Fruit fly (Drosophila melanogaster) whole organism, embryonic: ENCODE results near the gene Rab19.

Experiments
- B-H2 ChIP-seq: fragments of 200-800 bp; sonication (Bioruptor generic); optimal IDR thresholded peaks from 2 replicates; lab custom pipeline; 2018; ENCODE audit warnings: missing biosample characterization, mild to moderate bottlenecking, missing genetic modification characterization
- Blimp-1 ChIP-seq: fragments of 200-800 bp; sonication (Bioruptor generic); optimal IDR thresholded peaks from 3 replicates; lab custom pipeline; 2018; ENCODE audit warnings: missing biosample characterization, missing genetic modification characterization, mild to moderate bottlenecking, moderate library complexity, missing genetic modification reagents
- CG11247 ChIP-seq: fragments of 200-800 bp; sonication (Bioruptor generic); IDR thresholded peaks from 2 replicates; pipeline ENCODE4 v1.3.6; 2022; ENCODE audit warnings: missing biosample characterization, missing genetic modification characterization
- CG12942 ChIP-seq: fragments of 200-800 bp; sonication (Bioruptor generic); optimal IDR thresholded peaks from 3 replicates; lab custom pipeline; 2016; ENCODE audit warnings: missing biosample characterization, missing genetic modification characterization
- CG13287 ChIP-seq: fragments of 200-800 bp; sonication (Bioruptor generic); IDR thresholded peaks from 2 replicates; pipeline ENCODE4 v1.3.6; 2022; ENCODE audit warnings: missing biosample characterization, missing genetic modification characterization; ENCODE audit not compliant: partially characterized antibody
- CG13775 ChIP-seq: fragments of 200-800 bp; sonication (Bioruptor generic); optimal IDR thresholded peaks from 3 replicates; lab custom pipeline; 2017; ENCODE audit warnings: missing biosample characterization, mild to moderate bottlenecking, missing genetic modification characterization
- CG14860 ChIP-seq: fragments of 200-800 bp; sonication (Bioruptor generic); IDR thresholded peaks from 3 replicates; pipeline ENCODE4 v1.3.6; 2022; ENCODE audit warnings: missing biosample characterization, missing genetic modification characterization; ENCODE audit not compliant: partially characterized antibody
- CG16815 ChIP-seq: fragments of 200-800 bp; sonication (Bioruptor generic); optimal IDR thresholded peaks from 3 replicates; lab custom pipeline; 2017; ENCODE audit warnings: missing biosample characterization, mild to moderate bottlenecking, missing genetic modification characterization
- CG17328 ChIP-seq: fragments of 200-800 bp; sonication (Bioruptor generic); IDR thresholded peaks from 2 replicates; pipeline ENCODE4 v1.3.6; 2022; ENCODE audit warnings: missing biosample characterization, missing genetic modification characterization
- CG17361 ChIP-seq: fragments of 200-800 bp; sonication (Bioruptor generic); IDR thresholded peaks from 3 replicates; pipeline ENCODE4 v1.3.6; 2022; ENCODE audit warnings: missing biosample characterization, missing genetic modification characterization
- CG1792 ChIP-seq: fragments of 200-800 bp; sonication (Bioruptor generic); optimal IDR thresholded peaks from 2 replicates; lab custom pipeline; 2016; ENCODE audit warnings: missing biosample characterization, missing genetic modification characterization
- CG31388 ChIP-seq: fragments of 200-800 bp; sonication (Bioruptor generic); optimal IDR thresholded peaks from 2 replicates; lab custom pipeline; 2016; ENCODE audit warnings: missing biosample characterization, missing genetic modification characterization
- CG31441 ChIP-seq: fragments of 200-800 bp; sonication (Bioruptor generic); IDR thresholded peaks from 2 replicates; pipeline ENCODE4 v1.3.6; 2022; ENCODE audit warnings: missing biosample characterization, missing genetic modification characterization
- CG32532 ChIP-seq: fragments of 200-800 bp; sonication (Bioruptor generic); IDR thresholded peaks from 2 replicates; pipeline ENCODE4 v1.3.6; 2022; ENCODE audit warnings: missing biosample characterization, missing genetic modification characterization
- CG34376 ChIP-seq: fragments of 200-800 bp; sonication (Bioruptor generic); optimal IDR thresholded peaks from 2 replicates; lab custom pipeline; 2018; ENCODE audit warnings: missing biosample characterization, mild to moderate bottlenecking, missing genetic modification characterization
- CG34422 ChIP-seq: fragments of 200-800 bp; sonication (Bioruptor generic); IDR thresholded peaks from 3 replicates; pipeline ENCODE4 v1.3.6; 2022; ENCODE audit warnings: missing biosample characterization, missing genetic modification characterization
- CG3726 ChIP-seq: fragments of 200-800 bp; sonication (Bioruptor generic); IDR thresholded peaks from 3 replicates; pipeline ENCODE4, ENCODE4 v1.3.6; 2022; ENCODE audit warnings: missing biosample characterization, missing genetic modification characterization
- CG7357 ChIP-seq: fragments of 200-800 bp; sonication (Bioruptor generic); IDR thresholded peaks from 3 replicates; pipeline ENCODE4 v1.3.6; 2022; ENCODE audit warnings: missing biosample characterization, missing genetic modification characterization
- CG7839 ChIP-seq: fragments of 200-800 bp; sonication (Bioruptor generic); optimal IDR thresholded peaks from 3 replicates; lab custom pipeline; 2018; ENCODE audit warnings: missing biosample characterization, mild to moderate bottlenecking, missing genetic modification characterization, moderate library complexity
- CG8478 ChIP-seq: fragments of >200 bp; optimal IDR thresholded peaks from 2 replicates; lab custom pipeline; 2018
- CG9727 ChIP-seq: fragments of 200-800 bp; sonication (Bioruptor generic); optimal IDR thresholded peaks from 3 replicates; lab custom pipeline; 2017; ENCODE audit warnings: missing biosample characterization, mild to moderate bottlenecking, missing genetic modification characterization
- CrebB ChIP-seq: fragments of 200-800 bp; sonication (Bioruptor generic); optimal IDR thresholded peaks from 3 replicates; lab custom pipeline; 2018; ENCODE audit warnings: missing biosample characterization, mild to moderate bottlenecking, missing genetic modification characterization
- D19B ChIP-seq: fragments of 200-800 bp; sonication (Bioruptor generic); optimal IDR thresholded peaks from 2 replicates; lab custom pipeline; 2017; ENCODE audit warnings: missing biosample characterization, mild to moderate bottlenecking, missing genetic modification characterization
- Dad ChIP-seq: fragments of 200-800 bp; sonication (Bioruptor generic); optimal IDR thresholded peaks from 3 replicates; lab custom pipeline; 2016; ENCODE audit warnings: missing biosample characterization, missing genetic modification characterization
- Gug ChIP-seq: fragments of 200-800 bp; sonication (Bioruptor generic); IDR thresholded peaks from 4 replicates; pipeline ENCODE4 v1.3.6; 2022; ENCODE audit warnings: missing biosample characterization, missing genetic modification characterization
- H15 ChIP-seq: fragments of 200-800 bp; sonication (Bioruptor generic); IDR thresholded peaks from 3 replicates; pipeline ENCODE4 v1.3.6; 2022; ENCODE audit warnings: missing biosample characterization, missing genetic modification characterization
- HmgD ChIP-seq: fragments of 200-800 bp; sonication (Bioruptor generic); optimal IDR thresholded peaks from 3 replicates; lab custom pipeline; 2016; ENCODE audit warnings: missing biosample characterization, missing genetic modification characterization
- Hmx ChIP-seq: fragments of 200-800 bp; sonication (Bioruptor generic); optimal IDR thresholded peaks from 2 replicates; lab custom pipeline; 2016; ENCODE audit warnings: missing biosample characterization, missing genetic modification characterization
- NK7.1 ChIP-seq: fragments of 200-800 bp; sonication (Bioruptor generic); optimal IDR thresholded peaks from 3 replicates; lab custom pipeline; 2016; ENCODE audit warnings: missing biosample characterization, missing genetic modification characterization
- Poxn ChIP-seq: fragments of 200-800 bp; sonication (Bioruptor generic); IDR thresholded peaks from 2 replicates; pipeline ENCODE4 v1.3.6; 2022; ENCODE audit warnings: missing biosample characterization, missing genetic modification characterization
- Six4 ChIP-seq: fragments of 200-800 bp; sonication (Bioruptor generic); optimal IDR thresholded peaks from 2 replicates; lab custom pipeline; 2016; ENCODE audit warnings: missing biosample characterization, missing genetic modification characterization
- Sry-δ ChIP-seq: fragments of 200-800 bp; sonication (Bioruptor generic); optimal IDR thresholded peaks from 2 replicates; lab custom pipeline; 2016; ENCODE audit warnings: missing biosample characterization, missing genetic modification characterization
- Ssrp ChIP-seq: fragments of 200-800 bp; sonication (Bioruptor generic); optimal IDR thresholded peaks from 2 replicates; lab custom pipeline; 2018; ENCODE audit warnings: missing biosample characterization, mild to moderate bottlenecking, missing genetic modification characterization, moderate library complexity
- az2 ChIP-seq: fragments of 200-800 bp; sonication (Bioruptor generic); optimal IDR thresholded peaks from 3 replicates; lab custom pipeline; 2016; ENCODE audit warnings: missing biosample characterization, missing genetic modification characterization
- chinmo ChIP-seq: fragments of 200-800 bp; sonication (Bioruptor generic); IDR thresholded peaks from 4 replicates; pipeline ENCODE4 v1.3.6; 2022; ENCODE audit warnings: missing biosample characterization, missing genetic modification characterization; ENCODE audit not compliant: partially characterized antibody
- chn ChIP-seq: fragments of 200-800 bp; sonication (Bioruptor generic); optimal IDR thresholded peaks from 2 replicates; lab custom pipeline; 2016; ENCODE audit warnings: missing biosample characterization, missing genetic modification characterization
- cwo ChIP-seq: fragments of 200-800 bp; sonication (Bioruptor generic); optimal IDR thresholded peaks from 3 replicates; lab custom pipeline; 2017; ENCODE audit warnings: missing biosample characterization, missing genetic modification characterization, mild to moderate bottlenecking, moderate library complexity, missing genetic modification reagents
- emc ChIP-seq: fragments of 200-800 bp; sonication (Bioruptor generic); optimal IDR thresholded peaks from 2 replicates; lab custom pipeline; 2016; ENCODE audit warnings: missing biosample characterization, missing genetic modification characterization
- en ChIP-seq: fragments of 200-800 bp; sonication (Bioruptor generic); optimal IDR thresholded peaks from 2 replicates; lab custom pipeline; 2016; ENCODE audit warnings: missing biosample characterization, missing genetic modification characterization
- eve ChIP-seq, 2 experiments: fragments of >200 bp; optimal IDR thresholded peaks; 2 replicates each; lab custom pipeline; 2017; ENCODE audit warnings: missing biosample characterization in 2 of 2, missing genetic modification characterization in 2 of 2
- gcm2 ChIP-seq: fragments of 200-800 bp; sonication (Bioruptor generic); optimal IDR thresholded peaks from 2 replicates; lab custom pipeline; 2016; ENCODE audit warnings: missing biosample characterization, missing genetic modification characterization
- gsb-n ChIP-seq: fragments of 200-800 bp; sonication (Bioruptor generic); optimal IDR thresholded peaks from 3 replicates; lab custom pipeline; 2018; ENCODE audit warnings: missing biosample characterization, mild to moderate bottlenecking, missing genetic modification characterization
- hbn ChIP-seq: fragments of 200-800 bp; sonication (Bioruptor generic); IDR thresholded peaks from 2 replicates; pipeline ENCODE4 v1.3.6; 2022; ENCODE audit warnings: missing biosample characterization, missing genetic modification characterization; ENCODE audit not compliant: partially characterized antibody
- jumu ChIP-seq: fragments of 200-800 bp; sonication (Bioruptor generic); optimal IDR thresholded peaks from 3 replicates; lab custom pipeline; 2016; ENCODE audit warnings: missing biosample characterization, missing genetic modification characterization
- knrl ChIP-seq: fragments of 200-800 bp; sonication (Bioruptor generic); IDR thresholded peaks from 3 replicates; pipeline ENCODE4 v1.3.6; 2022; ENCODE audit warnings: missing biosample characterization, missing genetic modification characterization; ENCODE audit not compliant: partially characterized antibody
- luna ChIP-seq: fragments of 200-800 bp; sonication (Bioruptor generic); optimal IDR thresholded peaks from 2 replicates; lab custom pipeline; 2016; ENCODE audit warnings: missing biosample characterization, missing genetic modification characterization
- otp ChIP-seq: fragments of 200-800 bp; sonication (Bioruptor generic); IDR thresholded peaks from 3 replicates; pipeline ENCODE4, ENCODE4 v1.3.6; 2022; ENCODE audit warnings: missing biosample characterization, missing genetic modification characterization
- slbo ChIP-seq: fragments of 200-800 bp; sonication (Bioruptor generic); IDR thresholded peaks from 2 replicates; pipeline ENCODE4 v1.3.6; 2022; ENCODE audit warnings: missing biosample characterization, missing genetic modification characterization
- usp ChIP-seq: fragments of >200 bp; optimal IDR thresholded peaks from 2 replicates; lab custom pipeline; 2017; ENCODE audit warnings: missing biosample characterization, missing genetic modification characterization
- zen ChIP-seq: fragments of 200-800 bp; sonication (Bioruptor generic); optimal IDR thresholded peaks from 3 replicates; lab custom pipeline; 2018; ENCODE audit warnings: missing biosample characterization, mild to moderate bottlenecking, missing genetic modification characterization, moderate library complexity

The Rab19 gene

DNA sequence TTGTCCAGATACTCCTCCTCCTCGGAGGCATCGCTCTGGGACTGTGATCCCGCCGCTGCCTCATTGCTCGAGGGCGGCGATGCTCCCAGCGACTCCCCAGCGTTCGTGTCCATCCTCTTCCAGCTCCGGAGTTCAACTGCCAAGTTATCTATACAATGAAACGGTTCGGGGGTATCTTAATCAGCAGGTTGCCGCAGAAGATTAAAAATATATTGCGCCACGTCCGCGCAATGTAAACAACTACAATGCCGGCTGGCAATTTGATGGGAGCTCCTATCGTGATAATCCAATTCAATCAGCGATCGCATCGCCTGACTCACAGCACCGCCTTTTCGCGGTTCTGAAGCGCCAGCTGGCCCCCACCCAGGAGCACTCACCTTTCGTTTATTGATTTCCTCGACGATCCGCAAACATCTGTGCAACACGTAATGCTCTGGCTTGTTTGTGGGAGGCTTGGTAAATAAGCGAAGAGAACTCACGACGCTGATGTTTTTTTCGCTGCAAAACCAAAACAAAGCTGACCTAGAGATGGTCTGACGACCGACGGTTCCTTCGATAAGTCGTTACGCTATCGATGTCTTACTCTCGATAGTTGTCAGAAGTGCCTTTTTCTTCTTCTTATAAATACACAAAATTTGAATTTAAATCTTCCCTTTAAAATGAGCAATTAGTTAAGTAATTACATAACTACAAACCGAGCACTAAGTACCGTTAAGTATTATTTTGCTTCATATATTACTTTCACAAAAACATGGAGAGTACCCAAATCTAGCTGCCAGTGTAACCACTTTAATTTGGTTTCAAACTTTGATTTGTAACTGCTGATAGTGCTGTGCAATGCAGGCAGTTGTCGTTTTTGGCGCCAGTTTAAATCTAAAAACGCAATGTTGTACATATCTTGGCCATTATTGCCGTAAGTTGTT, 7.2 kb upstream of the Rab19 start, which contains the start of gene cert (continued):
- TF ChIP-seq Gug (no peak), Hmx (no peak), CG32532 (no peak), CG16815 (GFP tag; lab: Kevin White, UChicago) (no peak), Blimp-1 (GFP tag; lab: Kevin White, UChicago) (no peak), eve (GFP tag; optimal IDR thresholded peaks at IDR 0.05; lab: Kevin White, UChicago) (no peak), cwo (peak; percentile 7), en (GFP tag; lab: Kevin White, UChicago) (no peak), luna (no peak), Ssrp (tag; lab: Kevin White, UChicago) (no peak), otp (no peak), B-H2 (no peak), CG13775 (GFP tag; lab: Kevin White, UChicago) (peak; percentile 33), NK7.1 (no peak), CG12942 (GFP tag; lab: Kevin White, UChicago) (no peak), CG31441 (GFP tag; lab: Robert Waterston, UW) (no peak), chinmo (GFP tag; lab: Robert Waterston, UW) (peak; percentile 62; the same call in 1 of the 4 replicates), CG1792 (no peak), CG13287 (GFP tag; lab: Robert Waterston, UW) (peak; percentile 94), Six4 (no peak), CG3726 (GFP tag; lab: Robert Waterston, UW) (no peak), CG9727 (GFP tag; lab: Kevin White, UChicago) (peak; percentile 28), D19B (GFP tag; lab: Kevin White, UChicago) (no peak), CG11247 (GFP tag; lab: Robert Waterston, UW) (no peak), emc (no peak), CG7839 (tag; lab: Kevin White, UChicago) (peak; percentile 16), zen (tag; lab: Kevin White, UChicago) (peak; percentile 29), CG34376 (GFP tag; lab: Kevin White, UChicago) (peak; percentile 33), Dad (GFP tag; lab: Kevin White, UChicago) (peak; percentile 35), Sry-δ (GFP tag; lab: Kevin White, UChicago) (peak; percentile 98), hbn (GFP tag; lab: Robert Waterston, UW) (peak; percentile 86), az2 (GFP tag; lab: Kevin White, UChicago) (no peak), usp (no peak), gsb-n (peak; percentile 37), jumu (GFP tag; lab: Kevin White, UChicago) (no peak), chn (no peak), CG14860 (GFP tag; lab: Robert Waterston, UW) (peak; percentile 88), HmgD (GFP tag; lab: Kevin White, UChicago) (peak; percentile 6), slbo (GFP tag; lab: Robert Waterston, UW) (peak; percentile 54; the same call in 1 of the 2 replicates), H15 (GFP tag; lab: Robert Waterston, UW) (no peak), CrebB (tag; lab: Kevin White, UChicago) (no peak), knrl (GFP tag; lab: Robert Waterston, UW) (peak; percentile 92), Poxn (no peak), CG8478 (lab: Kevin White, UChicago) (no peak), CG17361 (GFP tag; lab: Robert Waterston, UW) (peak; percentile 63; the same call in 2 of the 3 replicates), CG31388 (GFP tag; lab: Kevin White, UChicago) (no peak), CG7357 (GFP tag; lab: Robert Waterston, UW) (no peak), CG17328 (no peak), CG34422 (GFP tag; lab: Robert Waterston, UW) (peak; percentile 81; the same call in 2 of the 3 replicates), gcm2 (GFP tag; lab: Kevin White, UChicago) (no peak)
